Fruit fly (Drosophila melanogaster): ENCODE measurements around the gene Tsp.

The Tsp gene

DNA sequence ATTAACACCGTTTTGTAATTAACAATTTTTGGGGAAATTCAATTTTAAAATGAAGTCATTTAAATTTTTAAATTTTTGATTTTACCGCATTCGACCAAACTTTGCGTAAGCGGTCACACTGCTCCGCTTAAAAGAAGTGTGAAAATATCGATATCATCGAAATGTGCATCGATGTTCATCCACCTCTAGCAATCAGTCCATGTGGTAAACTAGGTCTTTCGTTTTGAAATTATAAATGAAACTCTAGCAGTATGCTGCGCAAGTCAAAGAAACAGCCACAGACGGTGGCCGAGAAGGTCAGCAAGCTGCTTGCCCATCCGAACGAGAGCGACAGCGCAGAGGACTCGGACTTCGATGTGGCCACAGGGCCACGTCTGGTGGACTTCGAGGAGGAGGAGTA is 8.6 kb upstream of the Tsp start, which contains the start of gene Aatf (continued):
- no peak for TF ChIP-seq Trl (optimal IDR thresholded peaks at IDR 0.05)
- no peak for TF ChIP-seq Trl (GFP tag; optimal IDR thresholded peaks at IDR 0.05)
- TF ChIP-seq CG34422 (GFP tag; IDR thresholded peaks at IDR 0.05) = peak; percentile 45; the same call in 1 of the 3 replicates
- no peak for TF ChIP-seq tgo (GFP tag; IDR thresholded peaks at IDR 0.05)
- TF ChIP-seq ftz-f1 (GFP tag; optimal IDR thresholded peaks at IDR 0.05) = no peak
- no peak for TF ChIP-seq Adf1 (GFP tag; IDR thresholded peaks at IDR 0.05)
- peak; percentile 56 for TF ChIP-seq CG4617 (GFP tag; optimal IDR thresholded peaks at IDR 0.05; ENCODE audit: borderline replicate concordance)
- peak; percentile 8 for TF ChIP-seq Ets97D (GFP tag; optimal IDR thresholded peaks at IDR 0.05)
- no peak for TF ChIP-seq Eip74EF (GFP tag; optimal IDR thresholded peaks at IDR 0.05)
- no peak for TF ChIP-seq D19B (GFP tag; optimal IDR thresholded peaks at IDR 0.05)
- TF ChIP-seq CG14014 (GFP tag; IDR thresholded peaks at IDR 0.05) = no peak
- no peak for TF ChIP-seq bigmax (GFP tag; optimal IDR thresholded peaks at IDR 0.05)
- peak; percentile 55 for TF ChIP-seq stwl (tag; optimal IDR thresholded peaks at IDR 0.05)
- no peak for TF ChIP-seq CG8290 (GFP tag; optimal IDR thresholded peaks at IDR 0.05)
- TF ChIP-seq CG8290 (tag; optimal IDR thresholded peaks at IDR 0.05) = no peak
- no peak; the same call in 1 of the 2 replicates for TF ChIP-seq CG9932 (GFP tag; IDR thresholded peaks at IDR 0.05)
- no peak for TF ChIP-seq ash1 (GFP tag; optimal IDR thresholded peaks at IDR 0.05)
- TF ChIP-seq Tbp (GFP tag; optimal IDR thresholded peaks at IDR 0.05) = no peak
- TF ChIP-seq dati (GFP tag; IDR thresholded peaks at IDR 0.05) = no peak
- peak; percentile 60; the same call in 1 of the 3 replicates for TF ChIP-seq mld (GFP tag; IDR thresholded peaks at IDR 0.05; ENCODE audit: partially characterized antibody)
- TF ChIP-seq Hmr (GFP tag; optimal IDR thresholded peaks at IDR 0.05) = no peak
- TF ChIP-seq CHES-1-like (GFP tag; optimal IDR thresholded peaks at IDR 0.05) = no peak
- no peak for TF ChIP-seq CG10321 (GFP tag; IDR thresholded peaks at IDR 0.05)
- no peak for TF ChIP-seq Hr78 (GFP tag; optimal IDR thresholded peaks at IDR 0.05)
- no peak for TF ChIP-seq lov (optimal IDR thresholded peaks at IDR 0.05)
- no peak for TF ChIP-seq lov (GFP tag; IDR thresholded peaks at IDR 0.05)
- TF ChIP-seq caup (GFP tag; optimal IDR thresholded peaks at IDR 0.05; ENCODE audit: severe bottlenecking) = no peak
- TF ChIP-seq CG14710 (tag; optimal IDR thresholded peaks at IDR 0.05) = peak; percentile 63
- no peak for TF ChIP-seq ssp (GFP tag; IDR thresholded peaks at IDR 0.05)
- no peak for TF ChIP-seq CG8478 (optimal IDR thresholded peaks at IDR 0.05)
- TF ChIP-seq Bdp1 (GFP tag; optimal IDR thresholded peaks at IDR 0.05) = no peak
- TF ChIP-seq Bgb (GFP tag; IDR thresholded peaks at IDR 0.05; ENCODE audit: partially characterized antibody) = peak; percentile 89
- no peak for TF ChIP-seq pan (optimal IDR thresholded peaks at IDR 0.05)
- TF ChIP-seq pan (GFP tag; optimal IDR thresholded peaks at IDR 0.05 in 1 of 2, IDR thresholded peaks at IDR 0.05 in 1 of 2) = peak in 1 of 2 experiments; percentile 21
- TF ChIP-seq Poxn (GFP tag; IDR thresholded peaks at IDR 0.05) = no peak
- no peak for TF ChIP-seq CG4730 (GFP tag; IDR thresholded peaks at IDR 0.05)
- TF ChIP-seq kah (GFP tag; optimal IDR thresholded peaks at IDR 0.05) = no peak
- no peak for TF ChIP-seq cato (GFP tag; optimal IDR thresholded peaks at IDR 0.05; ENCODE audit: borderline replicate concordance)
- TF ChIP-seq crp (GFP tag; optimal IDR thresholded peaks at IDR 0.05) = peak in 1 of 2 experiments; percentile 30
- no peak for TF ChIP-seq pros (GFP tag; optimal IDR thresholded peaks at IDR 0.05)
- TF ChIP-seq CG14667 (GFP tag; IDR thresholded peaks at IDR 0.05) = no peak
- TF ChIP-seq HLHmδ (GFP tag; optimal IDR thresholded peaks at IDR 0.05) = no peak
- no peak for TF ChIP-seq mam (GFP tag; optimal IDR thresholded peaks at IDR 0.05)
- TF ChIP-seq CG1832 (GFP tag; optimal IDR thresholded peaks at IDR 0.05) = no peak
- no peak for TF ChIP-seq Neu2 (GFP tag; optimal IDR thresholded peaks at IDR 0.05; ENCODE audit: borderline replicate concordance)
- no peak for TF ChIP-seq CG43689 (GFP tag; IDR thresholded peaks at IDR 0.05)
- TF ChIP-seq Atf-2 (GFP tag; optimal IDR thresholded peaks at IDR 0.05) = no peak
- no peak for TF ChIP-seq CG10274 (GFP tag; optimal IDR thresholded peaks at IDR 0.05)
- TF ChIP-seq Ets65A (GFP tag) = peak; percentile 51
- no peak for TF ChIP-seq Rfx (GFP tag; IDR thresholded peaks at IDR 0.05)
- TF ChIP-seq cwo (GFP tag; optimal IDR thresholded peaks at IDR 0.05) = no peak
- TF ChIP-seq HmgZ (tag; optimal IDR thresholded peaks at IDR 0.05) = peak; percentile 32
